Worm (Caenorhabditis elegans) whole organism, L4/young adult: ENCODE results near the gene T02H6.7.

Experiments used
- W03F9.2 ChIP-seq: fragments of 150-350 bp; optimal IDR thresholded peaks from 2 replicates; lab custom pipeline; 2014; ENCODE audit warnings: missing biosample characterization, missing genetic modification characterization
- him-1 ChIP-seq: sonication (generic microtip); optimal IDR thresholded peaks from 2 replicates; lab custom pipeline; 2016; ENCODE audit warnings: missing genotype, missing genetic modification reagents, missing genetic modification characterization, missing compliant biosample characterization

DNA sequence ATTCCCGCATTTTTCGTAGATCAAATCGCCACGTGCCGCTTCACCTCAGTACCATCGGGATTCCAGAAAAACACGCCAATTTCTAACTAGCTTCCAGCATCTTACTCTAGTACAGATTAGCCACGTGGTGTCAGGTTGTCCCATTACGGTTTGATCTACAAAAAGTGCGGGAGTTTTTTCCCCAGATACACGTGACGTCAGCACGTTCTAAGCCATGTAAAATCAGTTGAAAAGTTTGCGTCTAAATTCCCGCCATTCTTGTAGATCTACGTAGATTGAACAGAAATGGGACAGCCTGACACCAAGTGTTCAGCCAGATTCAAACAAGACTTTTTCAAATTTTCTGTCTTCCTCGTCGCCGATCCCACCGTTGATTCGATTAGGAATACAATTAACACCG, 3.8 kb upstream of the T02H6.7 start, which contains the start of gene T02H6.9:
- TF ChIP-seq him-1 (tag; lab: Kevin White, UChicago) (no peak), W03F9.2 (no peak)
